Fruit fly (Drosophila melanogaster): ENCODE measurements around the gene Dip-B.

- no peak for TF ChIP-seq da (GFP tag; optimal IDR thresholded peaks at IDR 0.05)
- no peak for TF ChIP-seq zen2 (GFP tag; IDR thresholded peaks at IDR 0.05; ENCODE audit: partially characterized antibody)
- no peak for TF ChIP-seq D (optimal IDR thresholded peaks at IDR 0.05)
- TF ChIP-seq D (GFP tag; optimal IDR thresholded peaks at IDR 0.05): no peak
- no peak for TF ChIP-seq pb (GFP tag; optimal IDR thresholded peaks at IDR 0.05)
Measured at dm6 chr3R:13820483-13820882, 38.4 kb downstream of the Dip-B start.

All from whole organism, embryonic.